Worm (Caenorhabditis elegans) whole organism, mixed stage, embryonic: ENCODE results near the gene fbxc-20.

ENCODE experiments used
- M03D4.4 ChIP-seq: sonication (generic microtip); optimal IDR thresholded peaks from 2 replicates; lab custom pipeline; 2017; ENCODE audit warnings: mild to moderate bottlenecking, missing genetic modification characterization, missing compliant biosample characterization
- bed-3 ChIP-seq: fragments of 200-800 bp; sonication (Bioruptor generic); optimal IDR thresholded peaks from 3 replicates; lab custom pipeline; 2018; ENCODE audit warnings: mild to moderate bottlenecking, missing genetic modification characterization, moderate library complexity, missing compliant biosample characterization
- blmp-1 ChIP-seq: fragments of 150-350 bp; optimal IDR thresholded peaks from 2 replicates; lab custom pipeline; 2014; ENCODE audit warnings: missing biosample characterization, missing genetic modification characterization
- ceh-39 ChIP-seq: fragments of 150-350 bp; optimal IDR thresholded peaks from 2 replicates; lab custom pipeline; 2014; ENCODE audit warnings: missing biosample characterization, missing genetic modification characterization
- ceh-83 ChIP-seq: fragments of 200-800 bp; sonication (Bioruptor generic); optimal IDR thresholded peaks from 2 replicates; lab custom pipeline; 2018; ENCODE audit warnings: mild to moderate bottlenecking, missing genetic modification characterization, missing compliant biosample characterization
- ces-1 ChIP-seq: fragments of 150-350 bp; optimal IDR thresholded peaks from 2 replicates; lab custom pipeline; 2014; ENCODE audit warnings: missing biosample characterization, missing genetic modification reagents, missing genetic modification characterization
- cnd-1 ChIP-seq: fragments of 200-800 bp; sonication (Bioruptor generic); optimal IDR thresholded peaks from 2 replicates; lab custom pipeline; 2018; ENCODE audit warnings: mild to moderate bottlenecking, missing genetic modification characterization, missing compliant biosample characterization
- drap-1 ChIP-seq: fragments of 200-800 bp; sonication (Bioruptor generic); optimal IDR thresholded peaks from 3 replicates; lab custom pipeline; 2018; ENCODE audit warnings: mild to moderate bottlenecking, missing genetic modification characterization, missing compliant biosample characterization
- elt-1 ChIP-seq: sonication (generic microtip); optimal IDR thresholded peaks from 2 replicates; lab custom pipeline; 2017; ENCODE audit warnings: missing genetic modification characterization, mild to moderate bottlenecking, missing compliant biosample characterization, antibody characterized with exemption, moderate library complexity, borderline replicate concordance; ENCODE audit not compliant: insufficient read depth
- elt-3 ChIP-seq: fragments of 150-350 bp; optimal IDR thresholded peaks from 2 replicates; lab custom pipeline; 2014; ENCODE audit warnings: missing biosample characterization, missing genetic modification characterization
- flh-1 ChIP-seq: fragments of 200-800 bp; sonication (Bioruptor generic); optimal IDR thresholded peaks from 2 replicates; lab custom pipeline; 2018; ENCODE audit warnings: mild to moderate bottlenecking, missing genetic modification characterization, moderate library complexity, missing compliant biosample characterization
- ham-2 ChIP-seq: fragments of 200-800 bp; sonication (Bioruptor generic); optimal IDR thresholded peaks from 2 replicates; lab custom pipeline; 2018; ENCODE audit warnings: mild to moderate bottlenecking, missing genetic modification characterization, missing compliant biosample characterization
- hlh-1 ChIP-seq: fragments of 150-350 bp; optimal IDR thresholded peaks from 2 replicates; lab custom pipeline; 2014; ENCODE audit warnings: missing biosample characterization, missing genetic modification reagents, missing genetic modification characterization
- lin-13 ChIP-seq: fragments of 150-350 bp; optimal IDR thresholded peaks from 2 replicates; lab custom pipeline; 2014; ENCODE audit warnings: missing biosample characterization, missing genetic modification characterization
- lin-32 ChIP-seq: fragments of 200-800 bp; sonication (Bioruptor generic); optimal IDR thresholded peaks from 2 replicates; lab custom pipeline; 2018; ENCODE audit warnings: mild to moderate bottlenecking, missing genetic modification characterization, missing compliant biosample characterization
- lsy-2 ChIP-seq: fragments of 150-350 bp; optimal IDR thresholded peaks from 2 replicates; lab custom pipeline; 2014; ENCODE audit warnings: missing biosample characterization, missing genetic modification characterization
- mab-5 ChIP-seq: fragments of 150-350 bp; optimal IDR thresholded peaks from 2 replicates; lab custom pipeline; 2014; ENCODE audit warnings: missing biosample characterization, missing genetic modification characterization
- mep-1 ChIP-seq: fragments of 150-350 bp; optimal IDR thresholded peaks from 2 replicates; lab custom pipeline; 2017; ENCODE audit warnings: missing biosample characterization, missing genetic modification reagents, missing genetic modification characterization, inconsistent platforms
- mls-2 ChIP-seq: sonication (generic microtip); optimal IDR thresholded peaks from 2 replicates; lab custom pipeline; 2016; ENCODE audit warnings: mild to moderate bottlenecking, missing genetic modification characterization, moderate library complexity, missing compliant biosample characterization
- nhr-12 ChIP-seq: fragments of 150-350 bp; optimal IDR thresholded peaks from 2 replicates; lab custom pipeline; 2014; ENCODE audit warnings: missing biosample characterization, missing genetic modification characterization
- nhr-2 ChIP-seq: fragments of 150-350 bp; optimal IDR thresholded peaks from 2 replicates; lab custom pipeline; 2014; ENCODE audit warnings: missing biosample characterization, missing genetic modification characterization
- nhr-237 ChIP-seq: fragments of 150-350 bp; optimal IDR thresholded peaks from 2 replicates; lab custom pipeline; 2014; ENCODE audit warnings: missing biosample characterization, missing genetic modification characterization
- nhr-76 ChIP-seq: sonication (generic microtip); optimal IDR thresholded peaks from 2 replicates; lab custom pipeline; 2017; ENCODE audit warnings: missing biosample characterization, missing genetic modification characterization
- sem-2 ChIP-seq: fragments of 200-800 bp; sonication (Bioruptor generic); optimal IDR thresholded peaks from 2 replicates; lab custom pipeline; 2018; ENCODE audit warnings: mild to moderate bottlenecking, missing genetic modification characterization, missing compliant biosample characterization
- snpc-4 ChIP-seq: fragments of 150-350 bp; optimal IDR thresholded peaks from 2 replicates; lab custom pipeline; 2014; ENCODE audit warnings: missing biosample characterization, missing genetic modification characterization
- sptf-1 ChIP-seq: sonication (generic microtip); optimal IDR thresholded peaks from 2 replicates; lab custom pipeline; 2017; ENCODE audit warnings: mild to moderate bottlenecking, missing genetic modification characterization, moderate library complexity, missing compliant biosample characterization
- tbx-8 ChIP-seq: fragments of 200-800 bp; sonication (Bioruptor generic); optimal IDR thresholded peaks from 2 replicates; lab custom pipeline; 2018; ENCODE audit warnings: mild to moderate bottlenecking, missing genetic modification characterization, moderate library complexity, missing compliant biosample characterization
- unc-120 ChIP-seq: sonication (generic microtip); optimal IDR thresholded peaks from 2 replicates; lab custom pipeline; 2017; ENCODE audit warnings: missing genetic modification characterization, missing compliant biosample characterization; ENCODE audit not compliant: poor library complexity, severe bottlenecking
- unc-39 ChIP-seq: fragments of 150-350 bp; optimal IDR thresholded peaks from 2 replicates; lab custom pipeline; 2014; ENCODE audit warnings: missing biosample characterization, missing genetic modification characterization
- unc-62 ChIP-seq: fragments of 150-350 bp; optimal IDR thresholded peaks from 2 replicates; lab custom pipeline; 2014; ENCODE audit warnings: missing biosample characterization, missing genetic modification reagents, missing genetic modification characterization
- zip-8 ChIP-seq: fragments of 150-350 bp; optimal IDR thresholded peaks from 2 replicates; lab custom pipeline; 2014; ENCODE audit warnings: missing biosample characterization, missing genetic modification characterization
- ztf-11 ChIP-seq: fragments of 150-350 bp; optimal IDR thresholded peaks from 2 replicates; lab custom pipeline; 2014; ENCODE audit warnings: missing biosample characterization, missing genetic modification characterization

fbxc-20 gene

DNA sequence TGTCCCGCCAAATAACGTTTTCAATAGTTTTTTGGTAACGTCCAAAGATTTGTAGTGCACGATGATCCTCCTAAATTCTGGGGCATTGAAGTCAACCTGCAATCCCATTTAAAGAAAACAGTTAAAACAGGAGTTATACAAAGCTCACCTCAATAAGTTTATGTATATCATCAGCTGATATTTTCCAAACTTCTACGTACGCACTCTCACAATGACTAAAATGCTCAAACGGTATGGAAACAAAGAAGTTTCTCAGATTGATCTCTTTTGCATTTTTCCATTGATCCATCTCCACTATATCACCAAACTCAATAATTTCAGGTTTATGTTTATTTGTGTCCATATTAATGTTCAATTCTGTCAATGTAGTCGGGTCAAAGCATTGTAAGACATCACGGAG, 7.4 kb upstream of the fbxc-20 start:
- TF ChIP-seq sptf-1 (tag; lab: Kevin White, UChicago) (no peak), ztf-11 (tag; lab: Kevin White, UChicago) (no peak), mab-5 (no peak), ces-1 (GFP tag; lab: Kevin White, UChicago) (no peak), elt-3 (tag; lab: Kevin White, UChicago) (no peak), nhr-76 (tag; lab: Kevin White, UChicago) (no peak), mep-1 (tag; lab: Kevin White, UChicago) (no peak), sem-2 (GFP tag; lab: Kevin White, UChicago) (no peak)

DNA sequence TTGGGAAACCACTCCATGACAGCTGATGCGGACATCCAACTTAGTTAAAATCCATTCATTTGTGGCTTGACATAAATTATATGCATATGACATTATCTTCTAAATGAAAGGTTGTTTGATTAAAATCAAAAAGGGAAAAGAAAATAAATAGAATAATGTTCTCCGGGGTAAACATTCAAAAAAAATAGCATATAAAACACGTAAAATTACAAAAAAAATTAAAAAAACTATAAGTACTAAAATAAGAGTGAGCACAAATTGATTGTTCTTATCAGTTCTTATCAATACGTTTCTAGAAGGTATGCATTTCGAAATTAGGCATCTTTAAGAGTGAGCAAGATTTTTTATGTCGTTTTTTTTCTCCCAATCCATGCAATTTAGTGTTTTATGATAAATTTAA, 6.3 kb upstream of the fbxc-20 start, which contains the start of gene fbxa-182:
Gene fbxa-182 (minus strand): TSS at position 101 of the 400 bp plus-strand sequence.
- TF ChIP-seq nhr-2 (tag; lab: Kevin White, UChicago), result no peak
- TF ChIP-seq unc-120 (tag; lab: Kevin White, UChicago), result no peak
- no peak for TF ChIP-seq sem-2 (GFP tag; lab: Kevin White, UChicago)
- TF ChIP-seq lin-32 (GFP tag; lab: Kevin White, UChicago), result no peak
- no peak for TF ChIP-seq nhr-12
- TF ChIP-seq ham-2 (GFP tag; lab: Kevin White, UChicago), result no peak
- TF ChIP-seq flh-1, result no peak

DNA sequence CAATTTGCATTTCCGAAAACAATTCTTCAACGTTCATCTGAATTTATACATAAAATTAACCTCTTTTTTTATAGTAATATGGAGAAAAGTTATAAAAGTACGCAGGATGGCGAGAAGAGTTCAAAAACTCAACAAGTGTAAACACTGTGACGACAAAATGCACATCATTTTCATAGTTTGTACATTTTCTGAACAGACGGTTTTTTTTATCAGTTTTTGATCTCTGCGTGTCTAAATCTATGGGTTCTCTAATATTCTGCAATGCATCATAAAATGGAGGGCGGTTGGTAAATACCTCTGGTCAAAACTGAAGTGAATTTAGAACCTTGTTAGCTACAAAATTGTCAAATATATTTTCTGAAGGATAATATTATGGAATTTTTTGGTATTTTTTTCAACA, 3.5 kb upstream of the fbxc-20 start, which contains the start of gene fbxa-4:
Gene fbxa-4 (minus strand): TSS at position 93 of the 400 bp plus-strand sequence.
- TF ChIP-seq snpc-4 (tag; lab: Kevin White, UChicago) (no peak), lin-13 (tag; lab: Kevin White, UChicago) (no peak), hlh-1 (tag; lab: Kevin White, UChicago) (no peak), mls-2 (tag; lab: Kevin White, UChicago) (no peak), zip-8 (tag; lab: Kevin White, UChicago) (no peak), blmp-1 (tag; lab: Kevin White, UChicago) (no peak), tbx-8 (no peak), ces-1 (GFP tag; lab: Kevin White, UChicago) (no peak), bed-3 (GFP tag; lab: Kevin White, UChicago) (no peak), mep-1 (tag; lab: Kevin White, UChicago) (no peak), lsy-2 (no peak)

DNA sequence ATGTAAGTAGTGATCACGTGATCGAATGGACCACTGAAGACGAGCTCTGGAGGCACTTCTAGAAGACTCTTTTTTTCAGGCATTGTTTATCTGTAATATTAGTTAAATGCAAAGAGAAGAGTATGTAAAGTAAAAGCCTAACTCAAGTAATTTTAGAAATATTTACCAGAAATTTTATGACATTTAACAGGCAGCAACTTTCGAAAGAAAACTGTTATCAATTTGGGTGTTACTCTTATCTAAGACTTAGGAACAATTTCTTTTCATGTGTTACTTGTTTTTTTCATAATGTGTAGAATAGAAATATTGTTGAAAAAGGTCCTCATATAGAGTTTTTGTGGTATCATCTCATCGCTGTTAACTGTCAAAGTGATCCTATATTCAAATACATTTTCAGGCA, 1.0 kb upstream of the fbxc-20 start, which contains the start of the genes F42G2.5 and F42G2.7:
Gene F42G2.5 (minus strand): TSS at position 101 of the 400 bp plus-strand sequence.
Gene F42G2.7 (plus strand): TSS at position 270 of the 400 bp plus-strand sequence.
- TF ChIP-seq drap-1 (GFP tag; lab: Kevin White, UChicago) (no peak), nhr-237 (tag; lab: Kevin White, UChicago) (no peak), mep-1 (tag; lab: Kevin White, UChicago) (no peak), bed-3 (GFP tag; lab: Kevin White, UChicago) (no peak), snpc-4 (tag; lab: Kevin White, UChicago) (no peak), lin-13 (tag; lab: Kevin White, UChicago) (no peak)

DNA sequence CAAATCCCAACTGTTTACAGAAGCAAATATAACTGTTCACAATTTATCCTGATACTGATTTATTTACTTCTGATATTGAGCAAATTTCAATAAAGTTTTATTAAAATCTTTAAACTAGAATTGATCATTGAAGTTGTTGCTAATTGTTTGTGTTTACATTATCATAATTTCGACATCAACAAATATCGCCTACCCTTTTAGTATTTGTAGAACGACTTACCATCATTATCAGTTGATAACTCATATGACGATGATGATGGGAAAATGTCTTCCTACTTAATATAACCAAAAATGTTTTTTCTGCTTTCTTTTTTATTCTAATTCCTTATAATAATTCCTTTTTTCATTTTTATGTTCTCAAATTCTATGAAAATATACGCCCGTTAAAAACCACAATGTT, 1.7 kb downstream of the fbxc-20 start:
- TF ChIP-seq unc-62 (no peak), drap-1 (GFP tag; lab: Kevin White, UChicago) (no peak), lsy-2 (no peak), ceh-39 (tag; lab: Kevin White, UChicago) (no peak), unc-39 (tag; lab: Kevin White, UChicago) (no peak), ceh-83 (GFP tag; lab: Kevin White, UChicago) (no peak), flh-1 (no peak), blmp-1 (tag; lab: Kevin White, UChicago) (no peak), elt-1 (no peak), elt-3 (tag; lab: Kevin White, UChicago) (no peak), M03D4.4 (no peak), cnd-1 (tag; lab: Kevin White, UChicago) (no peak)
- TF ChIP-seq, all 35 proteins: peak for 0
